Fruit fly (Drosophila melanogaster) whole organism, pupa: ENCODE data around the gene CG10428.
A peak's percentile ranks its signal among the peaks of the same experiment; 100 is the strongest.

Source experiments
- CG10348 ChIP-seq: fragments of 200-800 bp; sonication (Bioruptor generic); IDR thresholded peaks from 2 replicates; pipeline ENCODE4 v1.3.6; 2022; ENCODE audit warnings: missing biosample characterization, missing genetic modification characterization
- CG12605 ChIP-seq: fragments of 200-800 bp; sonication (Bioruptor generic); IDR thresholded peaks from 2 replicates; pipeline ENCODE4 v1.3.6; 2022; ENCODE audit warnings: missing biosample characterization, missing genetic modification characterization
- CG13204 ChIP-seq: fragments of 200-800 bp; sonication (Bioruptor generic); optimal IDR thresholded peaks from 2 replicates; lab custom pipeline; 2018; ENCODE audit warnings: missing biosample characterization, mild to moderate bottlenecking, missing genetic modification characterization, moderate library complexity
- CG14655 ChIP-seq: fragments of 200-800 bp; sonication (Bioruptor generic); optimal IDR thresholded peaks from 3 replicates; lab custom pipeline; 2017; ENCODE audit warnings: mild to moderate bottlenecking, missing biosample characterization, missing genetic modification reagents, missing genetic modification characterization
- CG15710 ChIP-seq: fragments of 200-800 bp; sonication (Bioruptor generic); optimal IDR thresholded peaks from 2 replicates; lab custom pipeline; 2018; ENCODE audit warnings: missing biosample characterization, mild to moderate bottlenecking, missing genetic modification characterization, moderate library complexity
- CG17806 ChIP-seq: fragments of 200-800 bp; sonication (Bioruptor generic); optimal IDR thresholded peaks from 2 replicates; lab custom pipeline; 2018; ENCODE audit warnings: missing biosample characterization, mild to moderate bottlenecking, missing genetic modification characterization, moderate library complexity
- CG32121 ChIP-seq: fragments of 200-800 bp; sonication (Bioruptor generic); IDR thresholded peaks from 2 replicates; pipeline ENCODE4 v1.3.6; 2022; ENCODE audit warnings: missing biosample characterization, missing genetic modification characterization
- CG34367 ChIP-seq: fragments of 200-800 bp; sonication (Bioruptor generic); optimal IDR thresholded peaks from 2 replicates; lab custom pipeline; 2018; ENCODE audit warnings: missing biosample characterization, mild to moderate bottlenecking, missing genetic modification characterization
- CG4496 ChIP-seq: fragments of 200-800 bp; sonication (Bioruptor generic); IDR thresholded peaks from 3 replicates; pipeline ENCODE4 v1.3.6; 2022; ENCODE audit warnings: missing biosample characterization, missing genetic modification characterization
- CG8159 ChIP-seq: fragments of 200-800 bp; sonication (Bioruptor generic); optimal IDR thresholded peaks from 3 replicates; lab custom pipeline; 2018; ENCODE audit warnings: missing biosample characterization, mild to moderate bottlenecking, missing genetic modification characterization, moderate library complexity
- CG8301 ChIP-seq: fragments of 200-800 bp; sonication (Bioruptor generic); optimal IDR thresholded peaks from 2 replicates; lab custom pipeline; 2018; ENCODE audit warnings: missing biosample characterization, mild to moderate bottlenecking, missing genetic modification characterization
- CG9948 ChIP-seq: fragments of 200-800 bp; sonication (Bioruptor generic); optimal IDR thresholded peaks from 2 replicates; lab custom pipeline; 2018; ENCODE audit warnings: missing biosample characterization, mild to moderate bottlenecking, missing genetic modification characterization, moderate library complexity
- D1 ChIP-seq: fragments of 200-800 bp; sonication (Bioruptor generic); optimal IDR thresholded peaks from 2 replicates; lab custom pipeline; 2018; ENCODE audit warnings: missing biosample characterization, mild to moderate bottlenecking, missing genetic modification characterization, moderate library complexity
- EcR ChIP-seq: fragments of 200-800 bp; sonication (Bioruptor generic); optimal IDR thresholded peaks from 3 replicates; lab custom pipeline; 2019; ENCODE audit warnings: missing biosample characterization, missing genetic modification characterization, mild to moderate bottlenecking, moderate library complexity, missing genetic modification reagents
- Ets98B ChIP-seq: fragments of 200-800 bp; sonication (Bioruptor generic); IDR thresholded peaks from 2 replicates; pipeline ENCODE4 v1.3.6; 2022; ENCODE audit warnings: missing biosample characterization, missing genetic modification characterization
- Pif1A ChIP-seq: fragments of 200-800 bp; sonication (Bioruptor generic); optimal IDR thresholded peaks from 3 replicates; lab custom pipeline; 2016; ENCODE audit warnings: missing biosample characterization, missing genetic modification characterization
- Pif1B ChIP-seq: fragments of 200-800 bp; sonication (Bioruptor generic); optimal IDR thresholded peaks from 3 replicates; lab custom pipeline; 2016; ENCODE audit warnings: missing biosample characterization, missing genetic modification characterization
- Snoo ChIP-seq: fragments of 200-800 bp; sonication (Bioruptor generic); optimal IDR thresholded peaks from 3 replicates; lab custom pipeline; 2017; ENCODE audit warnings: missing biosample characterization, mild to moderate bottlenecking, missing genetic modification characterization, inconsistent platforms
- fd96Ca ChIP-seq: fragments of 200-800 bp; sonication (Bioruptor generic); IDR thresholded peaks from 3 replicates; pipeline ENCODE4 v1.3.6; 2022; ENCODE audit warnings: missing biosample characterization, missing genetic modification characterization
- gl ChIP-seq: fragments of 200-800 bp; sonication (Bioruptor generic); optimal IDR thresholded peaks from 2 replicates; lab custom pipeline; 2018; ENCODE audit warnings: missing biosample characterization, mild to moderate bottlenecking, missing genetic modification characterization
- rn ChIP-seq: fragments of 200-800 bp; sonication (Bioruptor generic); IDR thresholded peaks from 2 replicates; pipeline ENCODE4 v1.3.6; 2022; ENCODE audit warnings: missing biosample characterization, missing genetic modification characterization

CG10428 gene

dm6 chr2L:18948065-18948723 is 490 bp upstream of the CG10428 start:
- TF ChIP-seq Snoo (tag; lab: Kevin White, UChicago) (peak; percentile 75), Pif1B (GFP tag; lab: Kevin White, UChicago) (peak; percentile 83), Pif1A (GFP tag; lab: Kevin White, UChicago) (peak; percentile 82), CG34367 (peak; percentile 86), gl (tag; lab: Kevin White, UChicago) (peak; percentile 54), fd96Ca (GFP tag; lab: Robert Waterston, UW) (peak; percentile 15; the same call in 1 of the 3 replicates), rn (GFP tag; lab: Robert Waterston, UW) (peak; percentile 50; the same call in 1 of the 2 replicates), D1 (tag; lab: Kevin White, UChicago) (peak; percentile 69), CG4496 (GFP tag; lab: Robert Waterston, UW) (peak; percentile 80), EcR (GFP tag; lab: Kevin White, UChicago) (no peak), CG14655 (GFP tag; lab: Kevin White, UChicago) (peak; percentile 91), CG9948 (tag; lab: Kevin White, UChicago) (peak; percentile 90), CG12605 (GFP tag; lab: Robert Waterston, UW) (peak; percentile 42; the same call in 1 of the 2 replicates), CG8159 (tag; lab: Kevin White, UChicago) (peak; percentile 90), CG10348 (no peak), CG8301 (tag; lab: Kevin White, UChicago) (peak; percentile 81), CG17806 (tag; lab: Kevin White, UChicago) (peak; percentile 82), Ets98B (peak; percentile 30; the same call in 1 of the 2 replicates), CG32121 (GFP tag; lab: Robert Waterston, UW) (0 out of 2 replicates have a peak, but pooled peaks have one; percentile 37), CG15710 (tag; lab: Kevin White, UChicago) (peak; percentile 94), CG13204 (GFP tag; lab: Kevin White, UChicago) (peak; percentile 80)

- TF ChIP-seq Snoo (tag; lab: Kevin White, UChicago) (no peak), fd96Ca (GFP tag; lab: Robert Waterston, UW) (no peak), CG9948 (tag; lab: Kevin White, UChicago) (no peak), EcR (GFP tag; lab: Kevin White, UChicago) (no peak), CG34367 (no peak), rn (GFP tag; lab: Robert Waterston, UW) (no peak), CG12605 (GFP tag; lab: Robert Waterston, UW) (no peak), CG13204 (GFP tag; lab: Kevin White, UChicago) (no peak), CG15710 (tag; lab: Kevin White, UChicago) (no peak), Ets98B (no peak), Pif1A (GFP tag; lab: Kevin White, UChicago) (no peak), CG8301 (tag; lab: Kevin White, UChicago) (no peak), CG14655 (GFP tag; lab: Kevin White, UChicago) (no peak), CG4496 (GFP tag; lab: Robert Waterston, UW) (no peak), D1 (tag; lab: Kevin White, UChicago) (no peak), CG32121 (GFP tag; lab: Robert Waterston, UW) (no peak), CG17806 (tag; lab: Kevin White, UChicago) (no peak)
- TF ChIP-seq, all 21 proteins: peak for 0
Measured at dm6 chr2L:18951674-18952073, 3.0 kb downstream of the CG10428 start, which contains the start of gene Nedd8. Gene Nedd8 (minus strand): TSS chr2L:18951837.

- TF ChIP-seq CG14655 (GFP tag; lab: Kevin White, UChicago) (peak; percentile 2), CG34367 (no peak), EcR (GFP tag; lab: Kevin White, UChicago) (peak; percentile 67)
Measured at dm6 chr2L:18953512-18954254, 5.0 kb downstream of the CG10428 start.

DNA sequence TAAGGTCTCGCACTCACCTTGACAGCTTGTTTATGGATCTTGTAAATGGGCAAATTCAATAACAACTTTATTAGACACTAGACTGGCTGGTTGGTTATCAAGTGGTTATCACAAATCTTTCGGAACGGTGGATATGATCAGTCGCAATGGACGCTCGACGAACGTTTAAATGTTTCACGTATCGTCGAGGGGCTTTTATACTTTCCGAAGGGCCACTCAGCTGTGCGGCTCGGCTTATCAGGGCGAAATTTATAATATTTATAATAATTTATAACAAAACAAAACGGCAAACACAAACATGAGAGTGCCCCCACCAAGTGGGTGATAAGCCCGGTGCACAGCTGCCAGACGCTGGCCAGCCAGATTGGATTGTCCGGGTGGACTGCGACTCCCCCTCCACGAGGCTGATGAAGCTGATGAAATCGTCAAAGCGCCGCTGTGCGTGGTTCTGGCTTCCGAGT is 5.6 kb downstream of the CG10428 start, which contains the start of gene CG10621:
Gene CG10621 (minus strand): TSS at position 177 of the 461 bp plus-strand sequence.
- no peak for TF ChIP-seq CG13204 (GFP tag; lab: Kevin White, UChicago)
- TF ChIP-seq CG14655 (GFP tag; lab: Kevin White, UChicago) = no peak
- no peak for TF ChIP-seq rn (GFP tag; lab: Robert Waterston, UW)
- no peak for TF ChIP-seq CG34367
- TF ChIP-seq Pif1A (GFP tag; lab: Kevin White, UChicago) = no peak
- peak; percentile 12 for TF ChIP-seq Pif1B (GFP tag; lab: Kevin White, UChicago)
- TF ChIP-seq CG10348 = no peak
- no peak for TF ChIP-seq Snoo (tag; lab: Kevin White, UChicago)
- no peak for TF ChIP-seq CG8301 (tag; lab: Kevin White, UChicago)
- TF ChIP-seq CG8159 (tag; lab: Kevin White, UChicago) = no peak
- TF ChIP-seq CG15710 (tag; lab: Kevin White, UChicago) = no peak
- peak; percentile 32 for TF ChIP-seq gl (tag; lab: Kevin White, UChicago)
- TF ChIP-seq CG17806 (tag; lab: Kevin White, UChicago) = no peak
- TF ChIP-seq CG4496 (GFP tag; lab: Robert Waterston, UW) = no peak
- peak; percentile 21; the same call in 1 of the 2 replicates for TF ChIP-seq Ets98B
- peak; percentile 57 for TF ChIP-seq EcR (GFP tag; lab: Kevin White, UChicago)
- TF ChIP-seq CG12605 (GFP tag; lab: Robert Waterston, UW) = 0 out of 2 replicates have a peak, but pooled peaks have one; percentile 26
- TF ChIP-seq D1 (tag; lab: Kevin White, UChicago) = no peak
